Fruit fly (Drosophila melanogaster) whole organism, embryonic: ENCODE results near the gene CG14227.

Experiments
- ATbp ChIP-seq: fragments of 200-800 bp; sonication (Bioruptor generic); optimal IDR thresholded peaks from 2 replicates; lab custom pipeline; 2017; ENCODE audit warnings: missing biosample characterization, mild to moderate bottlenecking, missing genetic modification characterization, missing genetic modification reagents
- Antp ChIP-seq: fragments of 200-800 bp; sonication (Bioruptor generic); optimal IDR thresholded peaks from 3 replicates; lab custom pipeline; 2016; ENCODE audit warnings: missing biosample characterization, missing genetic modification characterization
- Atf3 ChIP-seq: fragments of 200-800 bp; sonication (Bioruptor generic); optimal IDR thresholded peaks from 3 replicates; lab custom pipeline; 2016; ENCODE audit warnings: missing biosample characterization, missing genetic modification characterization
- Atf6 ChIP-seq: fragments of 200-800 bp; sonication (Bioruptor generic); IDR thresholded peaks from 2 replicates; pipeline ENCODE4 v1.3.6; 2022; ENCODE audit warnings: missing biosample characterization, missing genetic modification characterization
- Awh ChIP-seq: fragments of 200-800 bp; sonication (Bioruptor generic); IDR thresholded peaks from 2 replicates; pipeline ENCODE4, ENCODE4 v1.3.6; 2022; ENCODE audit warnings: missing biosample characterization, missing genetic modification characterization
- B-H1 ChIP-seq: fragments of 200-800 bp; sonication (Bioruptor generic); IDR thresholded peaks from 3 replicates; pipeline ENCODE4 v1.3.6; 2022; ENCODE audit warnings: missing biosample characterization, missing genetic modification characterization
- Bdp1 ChIP-seq: fragments of 200-800 bp; sonication (Bioruptor generic); optimal IDR thresholded peaks from 3 replicates; lab custom pipeline; 2016; ENCODE audit warnings: missing biosample characterization, missing genetic modification characterization
- CG10147 ChIP-seq: fragments of 200-800 bp; sonication (Bioruptor generic); optimal IDR thresholded peaks from 2 replicates; lab custom pipeline; 2019; ENCODE audit warnings: missing biosample characterization, mild to moderate bottlenecking, missing genetic modification characterization, moderate library complexity
- CG1024 ChIP-seq: fragments of 200-800 bp; sonication (Bioruptor generic); IDR thresholded peaks from 2 replicates; pipeline ENCODE4 v1.3.6; 2022; ENCODE audit warnings: missing biosample characterization, missing genetic modification characterization
- CG10959 ChIP-seq: fragments of 200-800 bp; sonication (Bioruptor generic); IDR thresholded peaks from 2 replicates; pipeline ENCODE4 v1.3.6; 2022; ENCODE audit warnings: missing biosample characterization, missing genetic modification characterization
- CG11085 ChIP-seq: fragments of 200-800 bp; sonication (Bioruptor generic); IDR thresholded peaks from 2 replicates; pipeline ENCODE4 v1.3.6; 2022; ENCODE audit warnings: missing biosample characterization, missing genetic modification characterization
- CG11723 ChIP-seq: fragments of 200-800 bp; sonication (Bioruptor generic); optimal IDR thresholded peaks from 2 replicates; lab custom pipeline; 2017; ENCODE audit warnings: missing biosample characterization, mild to moderate bottlenecking, missing genetic modification characterization
- CG1233 ChIP-seq: fragments of 200-800 bp; sonication (Bioruptor generic); optimal IDR thresholded peaks from 4 replicates; lab custom pipeline; 2018; ENCODE audit warnings: missing biosample characterization, mild to moderate bottlenecking, missing genetic modification characterization
- CG13287 ChIP-seq: fragments of 200-800 bp; sonication (Bioruptor generic); IDR thresholded peaks from 2 replicates; pipeline ENCODE4 v1.3.6; 2022; ENCODE audit warnings: missing biosample characterization, missing genetic modification characterization; ENCODE audit not compliant: partially characterized antibody
- CG14014 ChIP-seq: fragments of 200-800 bp; sonication (Bioruptor generic); IDR thresholded peaks from 2 replicates; pipeline ENCODE4 v1.3.6; 2022; ENCODE audit warnings: missing biosample characterization, missing genetic modification characterization
- CG15601 ChIP-seq: fragments of 200-800 bp; sonication (Bioruptor generic); optimal IDR thresholded peaks from 3 replicates; lab custom pipeline; 2019; ENCODE audit warnings: missing biosample characterization, mild to moderate bottlenecking, missing genetic modification characterization, moderate library complexity
- CG15696 ChIP-seq: fragments of 200-800 bp; sonication (Bioruptor generic); optimal IDR thresholded peaks from 2 replicates; lab custom pipeline; 2019; ENCODE audit warnings: missing biosample characterization, mild to moderate bottlenecking, missing genetic modification characterization, moderate library complexity
- CG17385 ChIP-seq: fragments of 200-800 bp; sonication (Bioruptor generic); optimal IDR thresholded peaks from 3 replicates; lab custom pipeline; 2018; ENCODE audit warnings: missing biosample characterization, mild to moderate bottlenecking, missing genetic modification characterization
- CG3726 ChIP-seq: fragments of 200-800 bp; sonication (Bioruptor generic); IDR thresholded peaks from 3 replicates; pipeline ENCODE4, ENCODE4 v1.3.6; 2022; ENCODE audit warnings: missing biosample characterization, missing genetic modification characterization
- CG4328 ChIP-seq: fragments of 200-800 bp; sonication (Bioruptor generic); optimal IDR thresholded peaks from 3 replicates; lab custom pipeline; 2017; ENCODE audit warnings: missing biosample characterization, missing genetic modification reagents, missing genetic modification characterization
- CG8290 ChIP-seq, 3 experiments: fragments of 200-800 bp; sonication (Bioruptor generic); optimal IDR thresholded peaks; 2 replicates each; lab custom pipeline; 2016 to 2019; ENCODE audit warnings: missing biosample characterization in 3 of 3, missing genetic modification characterization in 3 of 3, mild to moderate bottlenecking in 2 of 3, moderate library complexity in 1 of 3
- CG8478 ChIP-seq: fragments of >200 bp; optimal IDR thresholded peaks from 2 replicates; lab custom pipeline; 2018
- CG9215 ChIP-seq: fragments of 200-800 bp; sonication (Bioruptor generic); IDR thresholded peaks from 2 replicates; pipeline ENCODE4 v1.3.6; 2022; ENCODE audit warnings: missing biosample characterization, missing genetic modification characterization
- CG9817 ChIP-seq: fragments of 200-800 bp; sonication (Bioruptor generic); optimal IDR thresholded peaks from 2 replicates; lab custom pipeline; 2018; ENCODE audit warnings: missing biosample characterization, mild to moderate bottlenecking, missing genetic modification characterization, moderate library complexity
- Dip3 ChIP-seq: fragments of 200-800 bp; sonication (Bioruptor generic); optimal IDR thresholded peaks from 3 replicates; lab custom pipeline; 2016; ENCODE audit warnings: missing biosample characterization, missing genetic modification characterization
- Ets97D ChIP-seq: fragments of 200-800 bp; sonication (Bioruptor generic); optimal IDR thresholded peaks from 3 replicates; lab custom pipeline; 2016; ENCODE audit warnings: missing biosample characterization, missing genetic modification characterization
- Gug ChIP-seq: fragments of 200-800 bp; sonication (Bioruptor generic); IDR thresholded peaks from 4 replicates; pipeline ENCODE4 v1.3.6; 2022; ENCODE audit warnings: missing biosample characterization, missing genetic modification characterization
- MTF-1 ChIP-seq: fragments of 200-800 bp; sonication (Bioruptor generic); optimal IDR thresholded peaks from 2 replicates; lab custom pipeline; 2018; ENCODE audit warnings: missing biosample characterization, mild to moderate bottlenecking, missing genetic modification characterization, borderline replicate concordance
- NFAT ChIP-seq: fragments of 200-800 bp; sonication (Bioruptor generic); IDR thresholded peaks from 2 replicates; pipeline ENCODE4 v1.3.6; 2022; ENCODE audit warnings: missing biosample characterization, missing genetic modification characterization
- Pdp1 ChIP-seq, 2 experiments: fragments of 200-800 bp; sonication (Bioruptor generic); optimal IDR thresholded peaks; 3 replicates each; lab custom pipeline; 2016; ENCODE audit warnings: missing biosample characterization in 2 of 2, missing genetic modification characterization in 2 of 2, mild to moderate bottlenecking in 1 of 2, moderate library complexity in 1 of 2
- Ptx1 ChIP-seq: fragments of 200-800 bp; sonication (Bioruptor generic); IDR thresholded peaks from 2 replicates; pipeline ENCODE4 v1.3.6; 2022; ENCODE audit warnings: missing biosample characterization, missing genetic modification characterization
- Sry-δ ChIP-seq: fragments of 200-800 bp; sonication (Bioruptor generic); optimal IDR thresholded peaks from 2 replicates; lab custom pipeline; 2016; ENCODE audit warnings: missing biosample characterization, missing genetic modification characterization
- Vsx1 ChIP-seq: fragments of 200-800 bp; sonication (Bioruptor generic); optimal IDR thresholded peaks from 2 replicates; lab custom pipeline; 2017; ENCODE audit warnings: missing biosample characterization, mild to moderate bottlenecking, missing genetic modification characterization, missing genetic modification reagents
- cg ChIP-seq: fragments of 200-800 bp; sonication (Bioruptor generic); optimal IDR thresholded peaks from 3 replicates; lab custom pipeline; 2019; ENCODE audit warnings: missing biosample characterization, mild to moderate bottlenecking, missing genetic modification characterization, moderate library complexity
- da ChIP-seq: fragments of 200-800 bp; sonication (Bioruptor generic); optimal IDR thresholded peaks from 2 replicates; lab custom pipeline; 2016; ENCODE audit warnings: missing biosample characterization, missing genetic modification characterization
- dimm ChIP-seq: fragments of 200-800 bp; sonication (Bioruptor generic); IDR thresholded peaks from 2 replicates; pipeline ENCODE4 v1.3.6; 2022; ENCODE audit warnings: missing biosample characterization, missing genetic modification characterization
- en ChIP-seq: fragments of 200-800 bp; sonication (Bioruptor generic); optimal IDR thresholded peaks from 2 replicates; lab custom pipeline; 2016; ENCODE audit warnings: missing biosample characterization, missing genetic modification characterization
- exex ChIP-seq: fragments of 200-800 bp; sonication (Bioruptor generic); optimal IDR thresholded peaks from 4 replicates; lab custom pipeline; 2018; ENCODE audit warnings: missing biosample characterization, mild to moderate bottlenecking, missing genetic modification characterization, moderate library complexity
- gcm ChIP-seq: fragments of 200-800 bp; sonication (Bioruptor generic); optimal IDR thresholded peaks from 2 replicates; lab custom pipeline; 2019; ENCODE audit warnings: missing biosample characterization, mild to moderate bottlenecking, missing genetic modification characterization, moderate library complexity
- gcm2 ChIP-seq: fragments of 200-800 bp; sonication (Bioruptor generic); optimal IDR thresholded peaks from 2 replicates; lab custom pipeline; 2016; ENCODE audit warnings: missing biosample characterization, missing genetic modification characterization
- ham ChIP-seq: fragments of 200-800 bp; sonication (Bioruptor generic); IDR thresholded peaks from 2 replicates; pipeline ENCODE4 v1.3.6; 2022; ENCODE audit warnings: missing biosample characterization, missing genetic modification characterization
- lola ChIP-seq, 3 experiments: fragments of >200 bp in 2 of 3; fragments of 200-800 bp in 1 of 3; sonication (Bioruptor generic) in 1 of 3; optimal IDR thresholded peaks; 2 replicates each; lab custom pipeline; 2017 to 2019; ENCODE audit warnings: missing biosample characterization in 3 of 3, missing genetic modification characterization in 3 of 3, mild to moderate bottlenecking in 1 of 3, moderate library complexity in 1 of 3
- otp ChIP-seq: fragments of 200-800 bp; sonication (Bioruptor generic); IDR thresholded peaks from 3 replicates; pipeline ENCODE4, ENCODE4 v1.3.6; 2022; ENCODE audit warnings: missing biosample characterization, missing genetic modification characterization
- p53 ChIP-seq: fragments of 200-800 bp; sonication (Bioruptor generic); optimal IDR thresholded peaks from 2 replicates; lab custom pipeline; 2016; ENCODE audit warnings: missing biosample characterization, missing genetic modification characterization
- slou ChIP-seq: fragments of 200-800 bp; sonication (Bioruptor generic); optimal IDR thresholded peaks from 3 replicates; lab custom pipeline; 2016; ENCODE audit warnings: missing biosample characterization, missing genetic modification characterization
- ttk ChIP-seq: fragments of 200-800 bp; sonication (Bioruptor generic); IDR thresholded peaks from 2 replicates; pipeline ENCODE4 v2.1.2; 2022; ENCODE audit warnings: missing biosample characterization, missing genetic modification characterization
- vnd ChIP-seq: fragments of 200-800 bp; sonication (Bioruptor generic); IDR thresholded peaks from 3 replicates; pipeline ENCODE4 v1.3.6; 2022; ENCODE audit warnings: missing biosample characterization, missing genetic modification characterization; ENCODE audit not compliant: partially characterized antibody
- zen ChIP-seq: fragments of 200-800 bp; sonication (Bioruptor generic); optimal IDR thresholded peaks from 3 replicates; lab custom pipeline; 2018; ENCODE audit warnings: missing biosample characterization, mild to moderate bottlenecking, missing genetic modification characterization, moderate library complexity

Gene CG14227

dm6 chrX:19692951-19693698 lies 4.4 kb upstream of the CG14227 start, which contains the start of gene Mer (continued):
- TF ChIP-seq lola (GFP tag; optimal IDR thresholded peaks at IDR 0.05; lab: Kevin White, UChicago) (peak in 1 of 3 experiments; percentile 74), Awh (GFP tag; lab: Robert Waterston, UW) (peak; percentile 79), Dip3 (GFP tag; lab: Kevin White, UChicago) (peak; percentile 47), ttk (GFP tag; lab: Robert Waterston, UW) (peak; percentile 74), ham (GFP tag; lab: Robert Waterston, UW) (0 out of 2 replicates have a peak, but pooled peaks have one; percentile 57), CG9215 (peak; percentile 66), CG10959 (peak; percentile 66), da (GFP tag; lab: Kevin White, UChicago) (peak; percentile 52), p53 (GFP tag; lab: Kevin White, UChicago) (peak; percentile 71), vnd (GFP tag; lab: Robert Waterston, UW) (no peak), Atf3 (peak; percentile 66), CG15696 (tag; lab: Kevin White, UChicago) (peak; percentile 68), gcm (peak; percentile 83), Sry-δ (peak; percentile 55), Bdp1 (GFP tag; lab: Kevin White, UChicago) (peak; percentile 73), CG4328 (GFP tag; lab: Kevin White, UChicago) (peak; percentile 74), Pdp1 (GFP tag; optimal IDR thresholded peaks at IDR 0.05; lab: Kevin White, UChicago) (peak; percentile 78 to 81), CG10147 (peak; percentile 78), Antp (peak; percentile 92), CG11085 (GFP tag; lab: Robert Waterston, UW) (0 out of 2 replicates have a peak, but pooled peaks have one; percentile 42), CG8478 (lab: Kevin White, UChicago) (no peak), zen (peak; percentile 61), MTF-1 (GFP tag; lab: Kevin White, UChicago) (peak; percentile 71), gcm2 (GFP tag; lab: Kevin White, UChicago) (peak; percentile 63), NFAT (peak; percentile 48), slou (GFP tag; lab: Kevin White, UChicago) (peak; percentile 59), CG14014 (GFP tag; lab: Robert Waterston, UW) (peak; percentile 76), dimm (GFP tag; lab: Robert Waterston, UW) (peak; percentile 37; the same call in 1 of the 2 replicates), Ptx1 (peak; percentile 81), en (GFP tag; lab: Kevin White, UChicago) (peak; percentile 70), exex (no peak), Ets97D (GFP tag; lab: Kevin White, UChicago) (peak; percentile 48), CG13287 (GFP tag; lab: Robert Waterston, UW) (peak; percentile 53; the same call in 1 of the 2 replicates), CG17385 (peak; percentile 77), ATbp (peak; percentile 73), Gug (GFP tag; lab: Robert Waterston, UW) (peak; percentile 65; the same call in 2 of the 4 replicates), B-H1 (GFP tag; lab: Robert Waterston, UW) (peak; percentile 49; the same call in 2 of the 3 replicates), otp (GFP tag; lab: Robert Waterston, UW) (peak; percentile 76; the same call in 2 of the 3 replicates), Vsx1 (GFP tag; lab: Kevin White, UChicago) (no peak), CG15601 (tag; lab: Kevin White, UChicago) (peak; percentile 63), cg (GFP tag; lab: Kevin White, UChicago) (no peak), CG9817 (tag; lab: Kevin White, UChicago) (peak; percentile 78), CG11723 (GFP tag; lab: Kevin White, UChicago) (peak; percentile 61), CG8290 (GFP tag; optimal IDR thresholded peaks at IDR 0.05; lab: Kevin White, UChicago) (peak; percentile 85), CG8290 (tag; optimal IDR thresholded peaks at IDR 0.05; lab: Kevin White, UChicago) (peak; percentile 49 to 97), CG1233 (peak; percentile 75), CG3726 (GFP tag; lab: Robert Waterston, UW) (peak; percentile 81; the same call in 2 of the 3 replicates), CG1024 (GFP tag; lab: Robert Waterston, UW) (peak; percentile 49; the same call in 1 of the 2 replicates), Atf6 (GFP tag; lab: Robert Waterston, UW) (peak; percentile 86)
